Worm (Caenorhabditis elegans) whole organism, young adult: Measurements from ENCODE around the gene flwr-1.

Experiments
- F39B2.1 ChIP-seq: fragments of 200-800 bp; sonication (Bioruptor generic); IDR thresholded peaks from 2 replicates; pipeline ENCODE4 v1.3.6; 2022; ENCODE audit warnings: missing genetic modification reagents, missing genetic modification characterization, missing compliant biosample characterization
- Y56A3A.18 ChIP-seq: fragments of 200-800 bp; sonication (Bioruptor generic); IDR thresholded peaks from 2 replicates; pipeline ENCODE4 v1.3.6; 2022; ENCODE audit warnings: missing genetic modification reagents, missing genetic modification characterization, missing compliant biosample characterization
- cebp-1 ChIP-seq, 2 experiments: fragments of 200-800 bp in 1 of 2; sonication (Bioruptor generic) in 1 of 2; sonication (generic microtip) in 1 of 2; IDR thresholded peaks in 1 of 2; optimal IDR thresholded peaks in 1 of 2; 2 replicates each; pipeline versions ENCODE4 v1.3.6 to Lab custom; 2017 to 2022; ENCODE audit warnings: missing compliant biosample characterization in 2 of 2, missing genetic modification characterization in 2 of 2, mild to moderate bottlenecking in 1 of 2, missing genetic modification reagents in 1 of 2, moderate library complexity in 1 of 2
- nfyb-1 ChIP-seq: fragments of 200-800 bp; sonication (Bioruptor generic); IDR thresholded peaks from 2 replicates; pipeline ENCODE4 v1.3.6; 2022; ENCODE audit warnings: missing genetic modification reagents, missing genetic modification characterization, missing compliant biosample characterization
- nhr-179 ChIP-seq: sonication (generic microtip); optimal IDR thresholded peaks from 2 replicates; lab custom pipeline; 2016; ENCODE audit warnings: mild to moderate bottlenecking, missing genetic modification characterization, missing compliant biosample characterization
- nhr-90 ChIP-seq: sonication (generic microtip); optimal IDR thresholded peaks from 2 replicates; lab custom pipeline; 2016; ENCODE audit warnings: missing genotype, mild to moderate bottlenecking, missing genetic modification characterization, missing compliant biosample characterization
- sea-2 ChIP-seq: fragments of 200-800 bp; sonication (Bioruptor generic); IDR thresholded peaks from 2 replicates; pipeline ENCODE4 v1.3.6; 2022; ENCODE audit warnings: missing genetic modification characterization, missing compliant biosample characterization

- TF ChIP-seq sea-2 (no peak), nfyb-1 (GFP tag; lab: Robert Waterston, UW) (no peak), Y56A3A.18 (GFP tag; lab: Robert Waterston, UW) (no peak), nhr-90 (tag; lab: Kevin White, UChicago) (no peak), nhr-179 (tag; lab: Kevin White, UChicago) (no peak), F39B2.1 (GFP tag; lab: Robert Waterston, UW) (no peak), cebp-1 (GFP tag; IDR thresholded peaks at IDR 0.05; lab: Robert Waterston, UW) (no peak), cebp-1 (tag; optimal IDR thresholded peaks at IDR 0.05; lab: Kevin White, UChicago) (no peak)
Observed at ce11 chrX:14947355-14947668, 22.8 kb downstream of the flwr-1 start.
